Worm (Caenorhabditis elegans) whole organism, midembryonic: ENCODE measurements around the gene nspb-11.

Experiments used
- T22C8.4 ChIP-seq: fragments of 200-800 bp; sonication (Bioruptor generic); IDR thresholded peaks from 2 replicates; pipeline ENCODE4 v1.3.6; 2022; ENCODE audit warnings: missing genetic modification characterization, missing compliant biosample characterization
- cog-1 ChIP-seq: sonication (generic microtip); optimal IDR thresholded peaks from 2 replicates; lab custom pipeline; 2016; ENCODE audit warnings: missing genetic modification characterization, missing compliant biosample characterization
- flt-1 ChIP-seq: fragments of 200-800 bp; sonication (Bioruptor generic); IDR thresholded peaks from 2 replicates; pipeline ENCODE4 v1.3.6; 2022; ENCODE audit warnings: missing genetic modification characterization, missing compliant biosample characterization
- klf-2 ChIP-seq: fragments of 200-800 bp; sonication (Bioruptor generic); conservative IDR thresholded peaks from 2 replicates; pipeline ENCODE4 v1.3.6; 2022; ENCODE audit warnings: missing genetic modification reagents, missing genetic modification characterization, missing compliant biosample characterization
- med-1 ChIP-seq: sonication (generic microtip); optimal IDR thresholded peaks from 2 replicates; lab custom pipeline; 2017; ENCODE audit warnings: missing genetic modification characterization, mild to moderate bottlenecking, missing compliant biosample characterization, antibody characterized with exemption, missing genetic modification reagents; ENCODE audit not compliant: insufficient read depth
- ref-1 ChIP-seq: fragments of 200-800 bp; sonication (Bioruptor generic); conservative IDR thresholded peaks from 2 replicates; pipeline ENCODE4 v1.3.6; 2022; ENCODE audit warnings: missing genetic modification reagents, missing genetic modification characterization, missing compliant biosample characterization
- tab-1 ChIP-seq: fragments of 200-800 bp; sonication (Bioruptor generic); IDR thresholded peaks from 2 replicates; pipeline ENCODE4 v1.3.6; 2022; ENCODE audit warnings: missing genetic modification characterization, missing compliant biosample characterization
- ztf-23 ChIP-seq: fragments of 200-800 bp; sonication (Bioruptor generic); IDR thresholded peaks from 2 replicates; pipeline ENCODE4 v1.3.6; 2022; ENCODE audit warnings: missing genetic modification reagents, missing genetic modification characterization, missing compliant biosample characterization
- ztf-29 ChIP-seq: fragments of 200-800 bp; sonication (Bioruptor generic); IDR thresholded peaks from 2 replicates; pipeline ENCODE4 v1.3.6; 2022; ENCODE audit warnings: missing genetic modification reagents, missing genetic modification characterization, missing compliant biosample characterization

Gene nspb-11

ce11 chrII:12948158-12948557, 41.0 kb downstream of the nspb-11 start, which contains the start of gene F58G1.7:
F58G1.7 (minus strand) TSS chrII:12948258.
- TF ChIP-seq flt-1 (GFP tag; lab: Robert Waterston, UW) (no peak), med-1 (GFP tag; lab: Kevin White, UChicago) (no peak), ztf-29 (no peak), cog-1 (no peak), tab-1 (GFP tag; lab: Robert Waterston, UW) (no peak), ref-1 (GFP tag; lab: Robert Waterston, UW) (no peak), T22C8.4 (no peak), klf-2 (GFP tag; lab: Robert Waterston, UW) (no peak), ztf-23 (GFP tag; lab: Robert Waterston, UW) (no peak)

- peak; percentile 16 for TF ChIP-seq cog-1
- TF ChIP-seq ztf-23 (GFP tag; lab: Robert Waterston, UW), result no peak
These were observed 46.1 kb downstream of the nspb-11 start for ce11 chrII:12953297-12953696.

ce11 chrII:12954670-12955069, 47.5 kb downstream of the nspb-11 start, which contains the start of the genes Y38F1A.1 and Y38F1A.2:
Y38F1A.1 (minus strand) TSS chrII:12954770.
Y38F1A.2 (plus strand) TSS chrII:12954958.
- TF ChIP-seq tab-1 (GFP tag; lab: Robert Waterston, UW) (no peak), T22C8.4 (no peak), ref-1 (GFP tag; lab: Robert Waterston, UW) (no peak), ztf-29 (no peak), klf-2 (GFP tag; lab: Robert Waterston, UW) (no peak)
